4 worm cellular contexts compared by ENCODE assay signal in genomic region chrIII:11627631-11628030, ce11.
A peak's percentile ranks its signal among the peaks of the same experiment; 100 is the strongest.
TF ChIP-seq lines count a peak whose summit lies in the region.

No protein-coding gene starts in this region.

TF ChIP-seq in whole organism, L3 larva, 47 proteins besides CTCF, POLR2A, EP300 and RAD21:
- TF ChIP-seq fkh-2 (tag; optimal IDR thresholded peaks at IDR 0.05; lab: Kevin White, UChicago) (no peak), ama-1 (optimal IDR thresholded peaks at IDR 0.05; lab: Kevin White, UChicago) (peak; percentile 21)

TF ChIP-seq in whole organism, L4 larva, 104 proteins besides CTCF, POLR2A, EP300 and RAD21:
- TF ChIP-seq Y48G9A.11 (GFP tag; IDR thresholded peaks at IDR 0.05; lab: Robert Waterston, UW), result no peak
- peak; percentile 24 for TF ChIP-seq duxl-1 (tag; optimal IDR thresholded peaks at IDR 0.05; lab: Kevin White, UChicago; ENCODE audit: poor library complexity)
- no peak for TF ChIP-seq T20F7.1 (GFP tag; optimal IDR thresholded peaks at IDR 0.05; lab: Kevin White, UChicago)
- no peak for TF ChIP-seq F26F4.8 (GFP tag; conservative IDR thresholded peaks at IDR 0.05; lab: Robert Waterston, UW)
- no peak for TF ChIP-seq hif-1 (tag; optimal IDR thresholded peaks at IDR 0.05; lab: Kevin White, UChicago)
- TF ChIP-seq lsy-2 (tag; optimal IDR thresholded peaks at IDR 0.05; lab: Kevin White, UChicago), result no peak
- peak; percentile 68 for TF ChIP-seq set-16 (GFP tag; IDR thresholded peaks at IDR 0.05; lab: Robert Waterston, UW)
- TF ChIP-seq nhr-42 (GFP tag; IDR thresholded peaks at IDR 0.05; lab: Robert Waterston, UW), result no peak
- TF ChIP-seq D1046.2 (GFP tag; IDR thresholded peaks at IDR 0.05; lab: Robert Waterston, UW), result no peak
- TF ChIP-seq ceh-44 (GFP tag; IDR thresholded peaks at IDR 0.05; lab: Robert Waterston, UW), result no peak
- peak; percentile 58; the same call in 1 of the 2 replicates for TF ChIP-seq egl-43 (GFP tag; IDR thresholded peaks at IDR 0.05; lab: Robert Waterston, UW)
- no peak for TF ChIP-seq spr-1 (tag; optimal IDR thresholded peaks at IDR 0.05; lab: Kevin White, UChicago)
- TF ChIP-seq Y5F2A.4 (GFP tag; optimal IDR thresholded peaks at IDR 0.05; lab: Kevin White, UChicago), result no peak
- TF ChIP-seq lir-3 (tag; optimal IDR thresholded peaks at IDR 0.05; lab: Kevin White, UChicago), result no peak
- no peak for TF ChIP-seq unc-62 (GFP tag; optimal IDR thresholded peaks at IDR 0.05 in 1 of 2; lab: Kevin White, UChicago)
- no peak for TF ChIP-seq unc-62 (tag; optimal IDR thresholded peaks at IDR 0.05; lab: Kevin White, UChicago)
- 0 out of 2 replicates have a peak, but pooled peaks have one; percentile 22 for TF ChIP-seq lin-29 (GFP tag; IDR thresholded peaks at IDR 0.05; lab: Robert Waterston, UW)
- no peak for TF ChIP-seq zip-11 (GFP tag; IDR thresholded peaks at IDR 0.05; lab: Robert Waterston, UW)
- no peak for TF ChIP-seq ctbp-1 (GFP tag; IDR thresholded peaks at IDR 0.05; lab: Robert Waterston, UW)
- peak; percentile 56 for TF ChIP-seq mxl-3 (GFP tag; optimal IDR thresholded peaks at IDR 0.05; lab: Kevin White, UChicago)

TF ChIP-seq in whole organism, late embryonic, 69 proteins besides CTCF, POLR2A, EP300 and RAD21:
- TF ChIP-seq dmd-4 (tag; optimal IDR thresholded peaks at IDR 0.05; lab: Kevin White, UChicago; ENCODE audit: borderline replicate concordance) (no peak), ceh-30 (tag; optimal IDR thresholded peaks at IDR 0.05; lab: Kevin White, UChicago) (no peak), fkh-6 (tag; optimal IDR thresholded peaks at IDR 0.05; lab: Kevin White, UChicago) (no peak), dve-1 (tag; optimal IDR thresholded peaks at IDR 0.05; lab: Kevin White, UChicago) (no peak), mec-3 (tag; optimal IDR thresholded peaks at IDR 0.05; lab: Kevin White, UChicago; ENCODE audit: borderline replicate concordance) (peak; percentile 30), odd-2 (tag; optimal IDR thresholded peaks at IDR 0.05; lab: Kevin White, UChicago) (no peak)

TF ChIP-seq in whole organism, young adult, 124 proteins besides CTCF, POLR2A, EP300 and RAD21:
- TF ChIP-seq mxl-1 (tag; optimal IDR thresholded peaks at IDR 0.05; lab: Kevin White, UChicago) (no peak), athp-1 (tag; optimal IDR thresholded peaks at IDR 0.05; lab: Kevin White, UChicago) (no peak), sptf-2 (GFP tag; optimal IDR thresholded peaks at IDR 0.05; lab: Kevin White, UChicago) (peak; percentile 2), madf-10 (tag; optimal IDR thresholded peaks at IDR 0.05; lab: Kevin White, UChicago) (no peak), lag-1 (GFP tag; IDR thresholded peaks at IDR 0.05; lab: Robert Waterston, UW) (no peak), hmg-20 (GFP tag; IDR thresholded peaks at IDR 0.05; lab: Robert Waterston, UW) (no peak), hrde-1 (tag; optimal IDR thresholded peaks at IDR 0.05; lab: Kevin White, UChicago; ENCODE audit: borderline replicate concordance) (no peak), ekl-4 (GFP tag; IDR thresholded peaks at IDR 0.05; lab: Robert Waterston, UW) (no peak), ceh-91 (GFP tag; IDR thresholded peaks at IDR 0.05; lab: Robert Waterston, UW) (no peak), mcd-1 (GFP tag; IDR thresholded peaks at IDR 0.05; lab: Robert Waterston, UW) (peak; percentile 30; the same call in 1 of the 2 replicates), mes-4 (tag; optimal IDR thresholded peaks at IDR 0.05; lab: Kevin White, UChicago) (no peak), snpc-4 (GFP tag; optimal IDR thresholded peaks at IDR 0.05; lab: Kevin White, UChicago) (no peak), snpc-4 (tag; optimal IDR thresholded peaks at IDR 0.05; lab: Kevin White, UChicago) (peak; percentile 8 to 59 (median 33)), lin-40 (tag; optimal IDR thresholded peaks at IDR 0.05; lab: Kevin White, UChicago) (no peak), B0019.2 (GFP tag; conservative IDR thresholded peaks at IDR 0.05; lab: Robert Waterston, UW) (no peak), akir-1 (GFP tag; optimal IDR thresholded peaks at IDR 0.05; lab: Kevin White, UChicago) (no peak), snpc-1.3 (tag; optimal IDR thresholded peaks at IDR 0.05; lab: Kevin White, UChicago; ENCODE audit: insufficient read depth) (no peak), cebp-1 (GFP tag; IDR thresholded peaks at IDR 0.05; lab: Robert Waterston, UW) (no peak), cebp-1 (tag; optimal IDR thresholded peaks at IDR 0.05; lab: Kevin White, UChicago) (no peak), F39B2.1 (GFP tag; IDR thresholded peaks at IDR 0.05; lab: Robert Waterston, UW) (no peak), zfh-2 (GFP tag; conservative IDR thresholded peaks at IDR 0.05; lab: Robert Waterston, UW) (peak; percentile 67), gei-17 (GFP tag; optimal IDR thresholded peaks at IDR 0.05; lab: Kevin White, UChicago) (no peak), nfya-1 (tag; optimal IDR thresholded peaks at IDR 0.05; lab: Kevin White, UChicago; ENCODE audit: borderline replicate concordance, insufficient read depth) (no peak), madf-6 (GFP tag; IDR thresholded peaks at IDR 0.05; lab: Robert Waterston, UW) (no peak), repo-1 (tag; optimal IDR thresholded peaks at IDR 0.05; lab: Kevin White, UChicago) (no peak), lin-35 (GFP tag; optimal IDR thresholded peaks at IDR 0.05; lab: Kevin White, UChicago) (no peak), ceh-27 (GFP tag; optimal IDR thresholded peaks at IDR 0.05; lab: Kevin White, UChicago) (no peak), ztf-18 (tag; optimal IDR thresholded peaks at IDR 0.05; lab: Kevin White, UChicago) (no peak), K12H6.12 (tag; optimal IDR thresholded peaks at IDR 0.05; lab: Kevin White, UChicago) (no peak), madf-3 (GFP tag; IDR thresholded peaks at IDR 0.05; lab: Robert Waterston, UW) (no peak), B0261.1 (tag; optimal IDR thresholded peaks at IDR 0.05; lab: Kevin White, UChicago) (no peak), ccch-3 (GFP tag; optimal IDR thresholded peaks at IDR 0.05; lab: Kevin White, UChicago) (no peak), attf-6 (GFP tag; IDR thresholded peaks at IDR 0.05; lab: Robert Waterston, UW) (no peak), rcor-1 (GFP tag; IDR thresholded peaks at IDR 0.05; lab: Robert Waterston, UW) (no peak), ZK185.1 (tag; optimal IDR thresholded peaks at IDR 0.05; lab: Kevin White, UChicago; ENCODE audit: poor library complexity, severe bottlenecking) (no peak), ztf-25 (GFP tag; IDR thresholded peaks at IDR 0.05; lab: Robert Waterston, UW) (no peak), nhr-120 (GFP tag; IDR thresholded peaks at IDR 0.05; lab: Robert Waterston, UW) (no peak)
TF ChIP-seq in whole organism, young adult: peak in this region for 4.
